Fruit fly (Drosophila melanogaster) whole organism, embryonic: ENCODE measurements around the gene CG5377.

Experiments used
- CG10267 ChIP-seq: fragments of 200-800 bp; sonication (Bioruptor generic); optimal IDR thresholded peaks from 2 replicates; lab custom pipeline; 2018; ENCODE audit warnings: missing biosample characterization, mild to moderate bottlenecking, missing genetic modification characterization, moderate library complexity
- CG11696 ChIP-seq: fragments of 200-800 bp; sonication (Bioruptor generic); IDR thresholded peaks from 2 replicates; pipeline ENCODE4 v1.3.6; 2022; ENCODE audit warnings: missing biosample characterization, missing genetic modification characterization
- CG14441 ChIP-seq: fragments of 200-800 bp; sonication (Bioruptor generic); IDR thresholded peaks from 2 replicates; pipeline ENCODE4 v1.3.6; 2022; ENCODE audit warnings: missing biosample characterization, missing genetic modification characterization
- CG14965 ChIP-seq: fragments of 200-800 bp; sonication (Bioruptor generic); optimal IDR thresholded peaks from 2 replicates; lab custom pipeline; 2016; ENCODE audit warnings: missing biosample characterization, missing genetic modification characterization, borderline replicate concordance
- CG15601 ChIP-seq: fragments of 200-800 bp; sonication (Bioruptor generic); optimal IDR thresholded peaks from 3 replicates; lab custom pipeline; 2019; ENCODE audit warnings: missing biosample characterization, mild to moderate bottlenecking, missing genetic modification characterization, moderate library complexity
- CG16815 ChIP-seq: fragments of 200-800 bp; sonication (Bioruptor generic); optimal IDR thresholded peaks from 3 replicates; lab custom pipeline; 2017; ENCODE audit warnings: missing biosample characterization, mild to moderate bottlenecking, missing genetic modification characterization
- CG17912 ChIP-seq: fragments of 200-800 bp; sonication (Bioruptor generic); optimal IDR thresholded peaks from 2 replicates; lab custom pipeline; 2018; ENCODE audit warnings: missing biosample characterization, mild to moderate bottlenecking, missing genetic modification characterization
- CG18599 ChIP-seq: fragments of 200-800 bp; sonication (Bioruptor generic); optimal IDR thresholded peaks from 3 replicates; lab custom pipeline; 2017; ENCODE audit warnings: missing biosample characterization, missing genetic modification characterization, mild to moderate bottlenecking, moderate library complexity, missing genetic modification reagents
- CG31224 ChIP-seq: fragments of 200-800 bp; sonication (Bioruptor generic); IDR thresholded peaks from 2 replicates; pipeline ENCODE4 v1.3.6; 2022; ENCODE audit warnings: missing biosample characterization, missing genetic modification characterization
- CG3163 ChIP-seq: fragments of 200-800 bp; sonication (Bioruptor generic); optimal IDR thresholded peaks from 3 replicates; lab custom pipeline; 2016; ENCODE audit warnings: missing biosample characterization, missing genetic modification characterization
- CG3838 ChIP-seq: fragments of 200-800 bp; sonication (Bioruptor generic); optimal IDR thresholded peaks from 3 replicates; lab custom pipeline; 2016; ENCODE audit warnings: missing biosample characterization, missing genetic modification characterization
- CG3995 ChIP-seq: fragments of 200-800 bp; sonication (Bioruptor generic); optimal IDR thresholded peaks from 3 replicates; lab custom pipeline; 2016; ENCODE audit warnings: missing biosample characterization, missing genetic modification characterization
- CG42726 ChIP-seq: fragments of 200-800 bp; sonication (Bioruptor generic); IDR thresholded peaks from 2 replicates; pipeline ENCODE4 v1.3.6; 2022; ENCODE audit warnings: missing biosample characterization, missing genetic modification characterization; ENCODE audit not compliant: partially characterized antibody
- CG4730 ChIP-seq: fragments of 200-800 bp; sonication (Bioruptor generic); IDR thresholded peaks from 2 replicates; pipeline ENCODE4 v1.3.6; 2022; ENCODE audit warnings: missing biosample characterization, missing genetic modification characterization
- CG5245 ChIP-seq: fragments of 200-800 bp; sonication (Bioruptor generic); optimal IDR thresholded peaks from 3 replicates; lab custom pipeline; 2016; ENCODE audit warnings: missing biosample characterization, missing genetic modification characterization
- CG6254 ChIP-seq: fragments of 200-800 bp; sonication (Bioruptor generic); optimal IDR thresholded peaks from 3 replicates; lab custom pipeline; 2017; ENCODE audit warnings: mild to moderate bottlenecking, missing biosample characterization, missing genetic modification reagents, missing genetic modification characterization
- CG6791 ChIP-seq: fragments of 200-800 bp; sonication (Bioruptor generic); IDR thresholded peaks from 3 replicates; pipeline ENCODE4 v1.3.6; 2022; ENCODE audit warnings: missing biosample characterization, missing genetic modification characterization; ENCODE audit not compliant: partially characterized antibody
- CG8944 ChIP-seq: fragments of 200-800 bp; sonication (Bioruptor generic); optimal IDR thresholded peaks from 3 replicates; lab custom pipeline; 2016; ENCODE audit warnings: missing biosample characterization, missing genetic modification characterization
- Dbx ChIP-seq: fragments of 200-800 bp; sonication (Bioruptor generic); IDR thresholded peaks from 3 replicates; pipeline ENCODE4 v1.3.6; 2022; ENCODE audit warnings: missing biosample characterization, missing genetic modification characterization
- E2f1 ChIP-seq: fragments of 200-800 bp; sonication (Bioruptor generic); IDR thresholded peaks from 2 replicates; pipeline ENCODE4 v1.3.6; 2022; ENCODE audit warnings: missing biosample characterization, missing genetic modification characterization
- Eip74EF ChIP-seq, 2 experiments: fragments of 200-800 bp in 1 of 2; fragments of >200 bp in 1 of 2; sonication (Bioruptor generic) in 1 of 2; optimal IDR thresholded peaks; 2 replicates each; lab custom pipeline; 2017 to 2019; ENCODE audit warnings: missing biosample characterization in 2 of 2, missing genetic modification characterization in 2 of 2, mild to moderate bottlenecking in 1 of 2, moderate library complexity in 1 of 2
- Ets65A ChIP-seq: fragments of 200-800 bp; sonication (Bioruptor generic); peaks from one replicate; lab custom pipeline; 2016; ENCODE audit warnings: missing biosample characterization, missing genetic modification characterization
- H15 ChIP-seq: fragments of 200-800 bp; sonication (Bioruptor generic); IDR thresholded peaks from 3 replicates; pipeline ENCODE4 v1.3.6; 2022; ENCODE audit warnings: missing biosample characterization, missing genetic modification characterization
- HLH3B ChIP-seq: fragments of 200-800 bp; sonication (Bioruptor generic); IDR thresholded peaks from 2 replicates; pipeline ENCODE4 v1.3.6; 2022; ENCODE audit warnings: missing biosample characterization, missing genetic modification characterization
- HLH4C ChIP-seq: fragments of 200-800 bp; sonication (Bioruptor generic); IDR thresholded peaks from 3 replicates; pipeline ENCODE4 v1.3.6; 2022; ENCODE audit warnings: missing biosample characterization, missing genetic modification characterization; ENCODE audit not compliant: partially characterized antibody
- NC2α ChIP-seq: fragments of 200-800 bp; sonication (Bioruptor generic); optimal IDR thresholded peaks from 2 replicates; lab custom pipeline; 2016; ENCODE audit warnings: missing biosample characterization, missing genetic modification characterization
- Neu2 ChIP-seq: fragments of 200-800 bp; sonication (Bioruptor generic); optimal IDR thresholded peaks from 3 replicates; lab custom pipeline; 2016; ENCODE audit warnings: missing biosample characterization, missing genetic modification characterization, borderline replicate concordance
- Six4 ChIP-seq: fragments of 200-800 bp; sonication (Bioruptor generic); optimal IDR thresholded peaks from 2 replicates; lab custom pipeline; 2016; ENCODE audit warnings: missing biosample characterization, missing genetic modification characterization
- TFAM ChIP-seq: fragments of 200-800 bp; sonication (Bioruptor generic); optimal IDR thresholded peaks from 2 replicates; lab custom pipeline; 2017; ENCODE audit warnings: missing biosample characterization, missing genetic modification characterization, inconsistent platforms
- ab ChIP-seq: fragments of 200-800 bp; sonication (Bioruptor generic); optimal IDR thresholded peaks from 2 replicates; lab custom pipeline; 2016; ENCODE audit warnings: missing biosample characterization, missing genetic modification characterization
- br ChIP-seq: fragments of >200 bp; optimal IDR thresholded peaks from 2 replicates; lab custom pipeline; 2017
- cad ChIP-seq: fragments of >200 bp; optimal IDR thresholded peaks from 2 replicates; lab custom pipeline; 2017; ENCODE audit warnings: missing biosample characterization, missing genetic modification characterization
- chm ChIP-seq: fragments of 200-800 bp; sonication (Bioruptor generic); IDR thresholded peaks from 2 replicates; pipeline ENCODE4 v1.3.6; 2022; ENCODE audit warnings: missing biosample characterization, missing genetic modification characterization
- corto ChIP-seq: fragments of 200-800 bp; sonication (Bioruptor generic); optimal IDR thresholded peaks from 2 replicates; lab custom pipeline; 2016; ENCODE audit warnings: missing biosample characterization, mild to moderate bottlenecking, missing genetic modification characterization, moderate library complexity
- dpn ChIP-seq, 2 experiments: fragments of 200-800 bp; sonication (Bioruptor generic); optimal IDR thresholded peaks; 3 replicates each; lab custom pipeline; 2016; ENCODE audit warnings: missing biosample characterization in 2 of 2, missing genetic modification characterization in 2 of 2
- en ChIP-seq: fragments of 200-800 bp; sonication (Bioruptor generic); optimal IDR thresholded peaks from 2 replicates; lab custom pipeline; 2016; ENCODE audit warnings: missing biosample characterization, missing genetic modification characterization
- fd96Cb ChIP-seq: fragments of 200-800 bp; sonication (Bioruptor generic); optimal IDR thresholded peaks from 2 replicates; lab custom pipeline; 2018; ENCODE audit warnings: missing biosample characterization, mild to moderate bottlenecking, missing genetic modification characterization, moderate library complexity
- fru ChIP-seq: fragments of >200 bp; optimal IDR thresholded peaks from 2 replicates; lab custom pipeline; 2017
- fu2 ChIP-seq: fragments of 200-800 bp; sonication (Bioruptor generic); optimal IDR thresholded peaks from 2 replicates; lab custom pipeline; 2016; ENCODE audit warnings: missing biosample characterization, missing genetic modification characterization
- gcm2 ChIP-seq: fragments of 200-800 bp; sonication (Bioruptor generic); optimal IDR thresholded peaks from 2 replicates; lab custom pipeline; 2016; ENCODE audit warnings: missing biosample characterization, missing genetic modification characterization
- gem ChIP-seq: fragments of 200-800 bp; sonication (Bioruptor generic); optimal IDR thresholded peaks from 2 replicates; lab custom pipeline; 2019; ENCODE audit warnings: missing biosample characterization, mild to moderate bottlenecking, missing genetic modification characterization, moderate library complexity
- hth ChIP-seq: fragments of >200 bp; optimal IDR thresholded peaks from 2 replicates; lab custom pipeline; 2017; ENCODE audit warnings: inconsistent platforms
- klu ChIP-seq: fragments of 200-800 bp; sonication (Bioruptor generic); IDR thresholded peaks from 2 replicates; pipeline ENCODE4 v1.3.6; 2022; ENCODE audit warnings: missing biosample characterization, missing genetic modification characterization
- lbe ChIP-seq: fragments of 200-800 bp; sonication (Bioruptor generic); optimal IDR thresholded peaks from 2 replicates; lab custom pipeline; 2016; ENCODE audit warnings: missing biosample characterization, mild to moderate bottlenecking, missing genetic modification characterization
- nerfin-1 ChIP-seq: fragments of 200-800 bp; sonication (Bioruptor generic); optimal IDR thresholded peaks from 3 replicates; lab custom pipeline; 2019; ENCODE audit warnings: missing biosample characterization, mild to moderate bottlenecking, missing genetic modification characterization, moderate library complexity
- nerfin-2 ChIP-seq: fragments of 200-800 bp; sonication (Bioruptor generic); IDR thresholded peaks from 2 replicates; pipeline ENCODE4 v1.3.6; 2022; ENCODE audit warnings: missing biosample characterization, missing genetic modification characterization; ENCODE audit not compliant: partially characterized antibody
- nmo ChIP-seq: fragments of 200-800 bp; sonication (Bioruptor generic); optimal IDR thresholded peaks from 2 replicates; lab custom pipeline; 2018; ENCODE audit warnings: missing biosample characterization, mild to moderate bottlenecking, missing genetic modification characterization, moderate library complexity
- pzg ChIP-seq: fragments of 200-800 bp; sonication (Bioruptor generic); optimal IDR thresholded peaks from 3 replicates; lab custom pipeline; 2018; ENCODE audit warnings: missing biosample characterization, mild to moderate bottlenecking, missing genetic modification characterization, moderate library complexity
- ro ChIP-seq: fragments of 200-800 bp; sonication (Bioruptor generic); IDR thresholded peaks from 2 replicates; pipeline ENCODE4 v1.3.6; 2022; ENCODE audit warnings: missing biosample characterization, missing genetic modification characterization
- schlank ChIP-seq: fragments of 200-800 bp; sonication (Bioruptor generic); optimal IDR thresholded peaks from 2 replicates; lab custom pipeline; 2018; ENCODE audit warnings: missing biosample characterization, mild to moderate bottlenecking, missing genetic modification characterization
- slp2 ChIP-seq: fragments of 200-800 bp; sonication (Bioruptor generic); optimal IDR thresholded peaks from 2 replicates; lab custom pipeline; 2016; ENCODE audit warnings: missing biosample characterization, missing genetic modification characterization
- tgo ChIP-seq: fragments of 200-800 bp; sonication (Bioruptor generic); IDR thresholded peaks from 3 replicates; pipeline ENCODE4 v1.3.6; 2022; ENCODE audit warnings: missing biosample characterization, missing genetic modification characterization
- unc-4 ChIP-seq: fragments of 200-800 bp; sonication (Bioruptor generic); IDR thresholded peaks from 2 replicates; pipeline ENCODE4 v1.3.6; 2022; ENCODE audit warnings: missing biosample characterization, missing genetic modification characterization; ENCODE audit not compliant: partially characterized antibody

The CG5377 gene

dm6 chr3R:22503630-22504029 lies 35.7 kb upstream of the CG5377 start (continued):
- no peak for TF ChIP-seq Eip74EF (GFP tag; optimal IDR thresholded peaks at IDR 0.05; lab: Kevin White, UChicago)
- TF ChIP-seq unc-4 (GFP tag; lab: Robert Waterston, UW): no peak
- TF ChIP-seq fd96Cb (tag; lab: Kevin White, UChicago): no peak
- no peak for TF ChIP-seq br (lab: Kevin White, UChicago)
- TF ChIP-seq chm (GFP tag; lab: Robert Waterston, UW): no peak
- TF ChIP-seq fru: no peak
- TF ChIP-seq CG8944 (GFP tag; lab: Kevin White, UChicago): no peak
- 0 out of 2 replicates have a peak, but pooled peaks have one; percentile 21 for TF ChIP-seq CG4730 (GFP tag; lab: Robert Waterston, UW)
- no peak for TF ChIP-seq TFAM (GFP tag; lab: Kevin White, UChicago)
- TF ChIP-seq HLH4C: no peak
- TF ChIP-seq CG15601 (tag; lab: Kevin White, UChicago): no peak
- TF ChIP-seq CG16815 (GFP tag; lab: Kevin White, UChicago): no peak
- no peak for TF ChIP-seq nmo (GFP tag; lab: Kevin White, UChicago)
- TF ChIP-seq CG14965 (GFP tag; lab: Kevin White, UChicago): no peak
- TF ChIP-seq CG18599: peak; percentile 76
- no peak for TF ChIP-seq en (GFP tag; lab: Kevin White, UChicago)
- TF ChIP-seq slp2 (GFP tag; lab: Kevin White, UChicago): no peak
- TF ChIP-seq CG6254 (GFP tag; lab: Kevin White, UChicago): no peak
- no peak for TF ChIP-seq CG3838 (GFP tag; lab: Kevin White, UChicago)
- TF ChIP-seq ro: no peak
- no peak for TF ChIP-seq fu2 (GFP tag; lab: Kevin White, UChicago)
- TF ChIP-seq tgo (GFP tag; lab: Robert Waterston, UW): no peak
- TF ChIP-seq gem (tag; lab: Kevin White, UChicago): peak; percentile 34
- TF ChIP-seq Neu2: no peak
- no peak for TF ChIP-seq Ets65A
- no peak for TF ChIP-seq klu
- TF ChIP-seq CG10267: no peak
- no peak for TF ChIP-seq CG5245 (GFP tag; lab: Kevin White, UChicago)
- TF ChIP-seq schlank (tag; lab: Kevin White, UChicago): no peak
- no peak for TF ChIP-seq CG6791
- no peak for TF ChIP-seq cad
- TF ChIP-seq E2f1 (GFP tag; lab: Robert Waterston, UW): peak; percentile 33; the same call in 1 of the 2 replicates
- no peak for TF ChIP-seq lbe (GFP tag; lab: Kevin White, UChicago)
- TF ChIP-seq CG42726 (GFP tag; lab: Robert Waterston, UW): no peak
- TF ChIP-seq CG3163: no peak
- TF ChIP-seq CG17912 (GFP tag; lab: Kevin White, UChicago): no peak
- TF ChIP-seq Dbx (GFP tag; lab: Robert Waterston, UW): no peak
- no peak for TF ChIP-seq HLH3B
- TF ChIP-seq CG31224 (GFP tag; lab: Robert Waterston, UW): no peak
- 0 out of 3 replicates have a peak, but pooled peaks have one; percentile 11 for TF ChIP-seq H15 (GFP tag; lab: Robert Waterston, UW)
- no peak for TF ChIP-seq hth (lab: Kevin White, UChicago)
- TF ChIP-seq corto: no peak
- no peak for TF ChIP-seq NC2α (GFP tag; lab: Kevin White, UChicago)
- TF ChIP-seq nerfin-1 (tag; lab: Kevin White, UChicago): no peak
- TF ChIP-seq Six4 (GFP tag; lab: Kevin White, UChicago): no peak
- no peak for TF ChIP-seq ab
- TF ChIP-seq dpn (GFP tag; optimal IDR thresholded peaks at IDR 0.05; lab: Kevin White, UChicago): no peak
- TF ChIP-seq CG3995 (GFP tag; lab: Kevin White, UChicago): no peak
- no peak for TF ChIP-seq CG14441 (GFP tag; lab: Robert Waterston, UW)
- TF ChIP-seq gcm2 (GFP tag; lab: Kevin White, UChicago): no peak
- no peak for TF ChIP-seq CG11696
- TF ChIP-seq pzg (GFP tag; lab: Kevin White, UChicago): no peak
- no peak for TF ChIP-seq nerfin-2
